Worm (Caenorhabditis elegans): ENCODE results near the gene dsl-4.

DNA sequence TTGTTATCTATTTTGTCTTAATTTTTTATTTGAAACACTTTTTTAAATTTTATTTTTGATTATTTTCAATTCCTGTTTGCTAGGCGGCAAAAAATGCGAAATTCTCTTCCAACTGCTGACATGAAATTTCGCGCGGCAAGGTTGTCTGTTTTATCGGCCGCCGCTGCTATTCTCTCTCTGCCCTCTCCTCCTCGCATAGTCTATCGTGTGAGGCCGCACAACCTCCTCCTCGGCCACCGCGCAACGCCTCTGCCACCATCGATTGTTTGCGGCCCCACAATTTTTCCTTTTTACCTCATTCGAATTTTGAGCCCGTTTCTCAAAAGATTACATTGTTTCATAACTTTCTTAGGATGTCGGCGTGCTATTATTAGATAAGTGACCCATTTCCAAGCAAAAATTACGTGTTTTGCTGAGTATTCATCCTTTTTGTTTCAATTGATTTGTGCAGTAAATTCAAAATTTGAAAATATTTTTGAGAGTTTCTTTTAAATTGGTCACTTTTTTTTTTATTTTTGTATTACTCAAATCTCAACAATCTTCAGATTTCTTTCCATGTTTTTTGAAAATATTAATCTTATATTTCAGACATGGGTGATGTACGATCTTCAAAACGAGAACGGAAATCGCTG lies 37.2 kb downstream of the dsl-4 start, which contains the start of gene F28H6.4:
- TF ChIP-seq ceh-9 (tag; optimal IDR thresholded peaks at IDR 0.05) (no peak), fkh-10 (GFP tag; optimal IDR thresholded peaks at IDR 0.05) (no peak), hlh-30 (tag; optimal IDR thresholded peaks at IDR 0.05; ENCODE audit: insufficient read depth) (no peak), ceh-45 (GFP tag; IDR thresholded peaks at IDR 0.05) (no peak), nhr-11 (tag; optimal IDR thresholded peaks at IDR 0.05) (no peak), ceh-30 (tag; optimal IDR thresholded peaks at IDR 0.05) (no peak)
